Fruit fly (Drosophila melanogaster): ENCODE measurements around the gene dbe.

Gene dbe

dm6 chr2L:866950-867744, 2.5 kb downstream of the dbe start:
- TF ChIP-seq Vsx2 (GFP tag; optimal IDR thresholded peaks at IDR 0.05; ENCODE audit: partially characterized antibody) (no peak), Hnf4 (GFP tag; optimal IDR thresholded peaks at IDR 0.05) (peak; percentile 97), Dfd (GFP tag; optimal IDR thresholded peaks at IDR 0.05) (peak; percentile 43), sage (GFP tag; optimal IDR thresholded peaks at IDR 0.05) (peak; percentile 97), psq (GFP tag; optimal IDR thresholded peaks at IDR 0.05) (peak; percentile 91), dmrt93B (GFP tag; optimal IDR thresholded peaks at IDR 0.05) (peak; percentile 92), Rel (GFP tag; optimal IDR thresholded peaks at IDR 0.05) (peak; percentile 46), Rel (tag; optimal IDR thresholded peaks at IDR 0.05) (peak; percentile 82), ey (GFP tag; optimal IDR thresholded peaks at IDR 0.05) (peak; percentile 98), Sp1 (GFP tag; optimal IDR thresholded peaks at IDR 0.05) (peak; percentile 95), Hr78 (GFP tag; optimal IDR thresholded peaks at IDR 0.05) (no peak), tai (GFP tag; optimal IDR thresholded peaks at IDR 0.05) (peak; percentile 95), CG32264 (GFP tag; optimal IDR thresholded peaks at IDR 0.05) (peak; percentile 95), GATAd (GFP tag; optimal IDR thresholded peaks at IDR 0.05) (peak; percentile 86), HLH106 (tag; optimal IDR thresholded peaks at IDR 0.05) (peak; percentile 97), foxo (GFP tag; optimal IDR thresholded peaks at IDR 0.05) (peak; percentile 83 to 97), lola (GFP tag; optimal IDR thresholded peaks at IDR 0.05) (no peak), CG9705 (GFP tag; optimal IDR thresholded peaks at IDR 0.05) (peak; percentile 95), dsf (GFP tag; optimal IDR thresholded peaks at IDR 0.05; ENCODE audit: borderline replicate concordance) (peak; percentile 75), rgr (GFP tag; optimal IDR thresholded peaks at IDR 0.05) (peak; percentile 97), usp (GFP tag; optimal IDR thresholded peaks at IDR 0.05) (no peak), dl (GFP tag; optimal IDR thresholded peaks at IDR 0.05; ENCODE audit: insufficient read depth in 1 of 2, partially characterized antibody in 2 of 2) (no peak), Abd-B (GFP tag; optimal IDR thresholded peaks at IDR 0.05) (no peak), OdsH (GFP tag; optimal IDR thresholded peaks at IDR 0.05) (peak; percentile 96), sv (GFP tag; optimal IDR thresholded peaks at IDR 0.05) (peak; percentile 92), woc (GFP tag; optimal IDR thresholded peaks at IDR 0.05) (peak; percentile 94), CrebA (GFP tag; optimal IDR thresholded peaks at IDR 0.05; ENCODE audit: borderline replicate concordance) (peak; percentile 75), Jra (GFP tag; optimal IDR thresholded peaks at IDR 0.05) (peak; percentile 88), brk (GFP tag; optimal IDR thresholded peaks at IDR 0.05) (peak; percentile 92), Myc (optimal IDR thresholded peaks at IDR 0.05) (no peak), h (GFP tag; optimal IDR thresholded peaks at IDR 0.05) (peak; percentile 98), pan (optimal IDR thresholded peaks at IDR 0.05) (no peak), br (GFP tag; optimal IDR thresholded peaks at IDR 0.05) (peak; percentile 97), jim (GFP tag; optimal IDR thresholded peaks at IDR 0.05) (peak; percentile 62), Mio (GFP tag; optimal IDR thresholded peaks at IDR 0.05) (peak; percentile 74), N (GFP tag; optimal IDR thresholded peaks at IDR 0.05) (no peak), fru (GFP tag; optimal IDR thresholded peaks at IDR 0.05) (peak; percentile 99), Hr83 (GFP tag; optimal IDR thresholded peaks at IDR 0.05; ENCODE audit: poor library complexity, severe bottlenecking) (peak; percentile 75), Dif (GFP tag; optimal IDR thresholded peaks at IDR 0.05; ENCODE audit: partially characterized antibody) (no peak)

- peak; percentile 99 for TF ChIP-seq br (GFP tag; optimal IDR thresholded peaks at IDR 0.05)
- peak; percentile 95 for TF ChIP-seq CG9705 (GFP tag; optimal IDR thresholded peaks at IDR 0.05)
- TF ChIP-seq foxo (GFP tag; optimal IDR thresholded peaks at IDR 0.05): peak; percentile 96 to 99
- TF ChIP-seq sage (GFP tag; optimal IDR thresholded peaks at IDR 0.05): peak; percentile 98
- TF ChIP-seq Jra (GFP tag; optimal IDR thresholded peaks at IDR 0.05): peak; percentile 95
- TF ChIP-seq psq (GFP tag; optimal IDR thresholded peaks at IDR 0.05): peak; percentile 97
- no peak for TF ChIP-seq pan (optimal IDR thresholded peaks at IDR 0.05)
- TF ChIP-seq dsf (GFP tag; optimal IDR thresholded peaks at IDR 0.05; ENCODE audit: borderline replicate concordance): peak; percentile 92
- peak; percentile 93 for TF ChIP-seq Rel (GFP tag; optimal IDR thresholded peaks at IDR 0.05)
- TF ChIP-seq Rel (tag; optimal IDR thresholded peaks at IDR 0.05): peak; percentile 84
- peak; percentile 93 for TF ChIP-seq dmrt93B (GFP tag; optimal IDR thresholded peaks at IDR 0.05)
- TF ChIP-seq CrebA (GFP tag; optimal IDR thresholded peaks at IDR 0.05; ENCODE audit: borderline replicate concordance): peak; percentile 94
- TF ChIP-seq Hr83 (GFP tag; optimal IDR thresholded peaks at IDR 0.05; ENCODE audit: poor library complexity, severe bottlenecking): peak; percentile 89
- no peak for TF ChIP-seq Myc (optimal IDR thresholded peaks at IDR 0.05)
- no peak for TF ChIP-seq N (GFP tag; optimal IDR thresholded peaks at IDR 0.05)
- TF ChIP-seq h (GFP tag; optimal IDR thresholded peaks at IDR 0.05): peak; percentile 99
- TF ChIP-seq brk (GFP tag; optimal IDR thresholded peaks at IDR 0.05): peak; percentile 97
- peak; percentile 38 for TF ChIP-seq jim (GFP tag; optimal IDR thresholded peaks at IDR 0.05)
- TF ChIP-seq Hnf4 (GFP tag; optimal IDR thresholded peaks at IDR 0.05): peak; percentile 99
- TF ChIP-seq rgr (GFP tag; optimal IDR thresholded peaks at IDR 0.05): peak; percentile 99
- TF ChIP-seq ey (GFP tag; optimal IDR thresholded peaks at IDR 0.05): peak; percentile 99
- no peak for TF ChIP-seq Dfd (GFP tag; optimal IDR thresholded peaks at IDR 0.05)
- TF ChIP-seq Mio (GFP tag; optimal IDR thresholded peaks at IDR 0.05): peak; percentile 88
- TF ChIP-seq tai (GFP tag; optimal IDR thresholded peaks at IDR 0.05): no peak
- peak; percentile 97 for TF ChIP-seq Sp1 (GFP tag; optimal IDR thresholded peaks at IDR 0.05)
- peak; percentile 99 for TF ChIP-seq fru (GFP tag; optimal IDR thresholded peaks at IDR 0.05)
- no peak for TF ChIP-seq Abd-B (GFP tag; optimal IDR thresholded peaks at IDR 0.05)
- no peak for TF ChIP-seq Vsx2 (GFP tag; optimal IDR thresholded peaks at IDR 0.05; ENCODE audit: partially characterized antibody)
- no peak for TF ChIP-seq Hr78 (GFP tag; optimal IDR thresholded peaks at IDR 0.05)
- TF ChIP-seq woc (GFP tag; optimal IDR thresholded peaks at IDR 0.05): peak; percentile 95
- peak; percentile 96 for TF ChIP-seq sv (GFP tag; optimal IDR thresholded peaks at IDR 0.05)
- TF ChIP-seq dl (GFP tag; optimal IDR thresholded peaks at IDR 0.05; ENCODE audit: insufficient read depth in 1 of 2, partially characterized antibody in 2 of 2): no peak
- peak; percentile 98 for TF ChIP-seq HLH106 (tag; optimal IDR thresholded peaks at IDR 0.05)
- no peak for TF ChIP-seq usp (GFP tag; optimal IDR thresholded peaks at IDR 0.05)
- TF ChIP-seq Dif (GFP tag; optimal IDR thresholded peaks at IDR 0.05; ENCODE audit: partially characterized antibody): no peak
- peak; percentile 98 for TF ChIP-seq OdsH (GFP tag; optimal IDR thresholded peaks at IDR 0.05)
- peak; percentile 97 for TF ChIP-seq CG32264 (GFP tag; optimal IDR thresholded peaks at IDR 0.05)
- TF ChIP-seq lola (GFP tag; optimal IDR thresholded peaks at IDR 0.05): no peak
- TF ChIP-seq GATAd (GFP tag; optimal IDR thresholded peaks at IDR 0.05): peak; percentile 92
These were observed 3.8 kb downstream of the dbe start for dm6 chr2L:865851-866250.

Data from whole organism, wandering third instar larva.